Worm (Caenorhabditis elegans): Measurements from ENCODE around the gene slc-17.4.

The slc-17.4 gene

DNA sequence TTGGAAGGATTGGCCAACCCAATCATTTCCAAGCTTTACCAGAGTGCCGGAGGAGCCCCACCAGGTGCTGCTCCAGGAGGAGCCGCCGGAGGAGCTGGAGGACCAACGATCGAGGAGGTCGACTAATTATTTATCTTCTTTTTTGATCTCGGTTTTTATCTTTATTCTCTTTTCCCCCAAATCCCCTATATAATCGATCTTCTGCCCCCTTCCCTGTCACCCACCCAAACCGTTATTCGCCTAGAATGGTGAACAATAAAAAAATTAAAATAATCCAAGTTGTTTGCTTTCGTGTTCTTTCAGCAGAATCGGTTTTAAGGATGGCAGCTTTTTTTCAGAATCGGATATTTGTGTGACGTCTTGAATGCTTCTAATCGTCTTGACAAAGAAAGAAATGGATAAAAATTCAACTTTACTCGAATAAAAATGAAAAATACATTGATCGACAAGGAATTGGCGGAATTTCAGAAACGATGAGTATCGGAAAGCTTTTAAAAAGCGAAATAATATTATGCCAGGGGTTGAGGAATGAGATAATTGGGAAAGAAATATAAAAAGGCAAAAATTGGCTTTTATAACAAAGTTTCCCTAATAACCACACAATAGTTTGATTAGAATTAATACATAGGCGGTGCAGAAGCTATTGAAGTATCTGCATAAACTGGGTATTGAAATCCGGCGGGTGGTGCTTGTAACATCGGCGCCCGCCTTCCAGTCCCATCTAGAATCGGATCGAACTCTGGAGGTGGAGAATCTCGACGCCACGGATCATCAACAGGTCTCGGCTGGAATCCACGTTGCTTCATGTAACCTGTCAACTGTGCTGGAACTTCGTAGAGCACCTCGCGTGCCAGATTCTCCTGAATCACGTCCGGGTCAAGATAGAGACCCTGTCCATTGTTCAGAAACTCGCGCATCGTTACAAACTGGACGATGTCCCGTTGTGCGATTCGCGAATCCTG is 10.2 kb downstream of the slc-17.4 start (continued):
- TF ChIP-seq zag-1 (tag; optimal IDR thresholded peaks at IDR 0.05) (no peak), lsy-12 (tag; optimal IDR thresholded peaks at IDR 0.05) (peak; percentile 75), nhr-237 (tag; optimal IDR thresholded peaks at IDR 0.05) (no peak), elt-3 (tag; optimal IDR thresholded peaks at IDR 0.05) (no peak), jun-1 (tag; optimal IDR thresholded peaks at IDR 0.05) (peak; percentile 65), egl-5 (tag; optimal IDR thresholded peaks at IDR 0.05) (no peak), elt-2 (tag; optimal IDR thresholded peaks at IDR 0.05) (peak; percentile 62), mml-1 (tag; optimal IDR thresholded peaks at IDR 0.05) (no peak), ZK546.5 (tag; optimal IDR thresholded peaks at IDR 0.05) (no peak), ztf-11 (tag; optimal IDR thresholded peaks at IDR 0.05) (no peak)

DNA sequence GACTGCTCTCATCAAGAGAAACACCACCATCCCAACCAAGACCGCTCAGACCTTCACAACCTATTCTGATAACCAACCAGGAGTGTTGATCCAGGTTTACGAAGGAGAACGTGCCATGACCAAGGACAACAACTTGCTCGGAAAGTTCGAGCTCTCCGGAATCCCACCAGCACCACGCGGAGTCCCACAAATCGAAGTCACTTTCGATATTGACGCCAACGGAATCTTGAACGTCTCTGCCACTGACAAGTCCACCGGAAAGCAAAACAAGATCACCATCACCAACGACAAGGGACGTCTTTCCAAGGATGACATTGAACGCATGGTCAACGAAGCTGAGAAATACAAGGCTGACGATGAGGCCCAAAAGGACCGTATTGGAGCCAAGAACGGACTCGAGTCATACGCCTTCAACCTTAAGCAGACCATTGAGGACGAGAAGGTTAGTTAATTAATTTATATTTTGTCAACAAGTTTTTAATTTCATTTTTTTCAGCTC is 11.0 kb downstream of the slc-17.4 start:
- TF ChIP-seq nhr-25 (tag; optimal IDR thresholded peaks at IDR 0.05), result peak; percentile 58
- peak; percentile 95 for TF ChIP-seq ama-1 (optimal IDR thresholded peaks at IDR 0.05)
- TF ChIP-seq elt-1 (tag; optimal IDR thresholded peaks at IDR 0.05), result no peak
- peak; percentile 1 for TF ChIP-seq nfya-1 (tag; optimal IDR thresholded peaks at IDR 0.05; ENCODE audit: insufficient read depth)
- TF ChIP-seq aly-2 (tag; optimal IDR thresholded peaks at IDR 0.05), result no peak
- no peak for TF ChIP-seq lsy-12 (tag; optimal IDR thresholded peaks at IDR 0.05)

DNA sequence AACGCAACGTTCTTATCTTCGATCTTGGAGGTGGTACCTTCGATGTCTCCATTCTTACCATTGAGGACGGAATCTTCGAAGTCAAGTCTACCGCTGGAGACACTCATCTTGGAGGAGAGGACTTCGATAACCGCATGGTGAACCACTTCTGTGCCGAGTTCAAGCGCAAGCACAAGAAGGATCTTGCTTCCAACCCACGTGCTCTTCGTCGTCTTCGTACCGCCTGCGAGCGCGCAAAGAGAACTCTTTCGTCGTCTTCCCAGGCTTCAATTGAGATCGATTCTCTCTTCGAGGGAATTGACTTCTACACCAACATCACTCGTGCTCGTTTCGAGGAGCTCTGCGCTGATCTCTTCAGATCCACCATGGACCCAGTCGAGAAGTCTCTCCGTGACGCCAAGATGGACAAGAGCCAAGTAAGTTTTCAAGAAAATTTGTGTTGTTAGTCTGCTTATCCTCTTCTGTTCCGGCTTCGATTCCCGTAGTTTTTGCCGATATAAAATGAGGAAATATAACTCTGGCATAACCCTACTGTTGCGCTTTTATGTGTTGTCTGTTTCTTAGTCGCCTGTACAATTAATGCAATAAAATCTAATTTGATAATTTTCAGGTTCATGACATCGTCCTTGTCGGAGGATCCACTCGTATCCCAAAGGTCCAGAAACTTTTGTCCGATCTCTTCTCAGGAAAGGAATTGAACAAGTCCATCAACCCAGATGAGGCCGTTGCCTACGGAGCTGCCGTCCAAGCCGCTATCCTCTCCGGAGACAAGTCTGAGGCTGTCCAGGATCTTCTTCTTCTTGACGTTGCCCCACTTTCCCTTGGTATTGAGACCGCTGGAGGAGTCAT is 11.7 kb downstream of the slc-17.4 start:
- TF ChIP-seq aly-2 (tag; optimal IDR thresholded peaks at IDR 0.05) (no peak), snpc-4 (tag; optimal IDR thresholded peaks at IDR 0.05) (peak; percentile 8), hmg-11 (tag; optimal IDR thresholded peaks at IDR 0.05) (no peak), elt-1 (tag; optimal IDR thresholded peaks at IDR 0.05) (no peak), nhr-43 (tag; optimal IDR thresholded peaks at IDR 0.05; ENCODE audit: poor library complexity, severe bottlenecking) (no peak), skn-1 (tag; optimal IDR thresholded peaks at IDR 0.05) (no peak), ZK546.5 (tag; optimal IDR thresholded peaks at IDR 0.05) (no peak), egl-27 (tag; optimal IDR thresholded peaks at IDR 0.05) (no peak), ceh-16 (tag; optimal IDR thresholded peaks at IDR 0.05) (peak; percentile 30), nhr-25 (tag; optimal IDR thresholded peaks at IDR 0.05) (peak; percentile 45), daf-12 (tag; optimal IDR thresholded peaks at IDR 0.05) (no peak), lin-15B (tag; optimal IDR thresholded peaks at IDR 0.05) (no peak), pqm-1 (tag; optimal IDR thresholded peaks at IDR 0.05) (no peak), nfya-1 (tag; optimal IDR thresholded peaks at IDR 0.05; ENCODE audit: insufficient read depth) (no peak), nhr-237 (tag; optimal IDR thresholded peaks at IDR 0.05) (no peak), R02D3.7 (tag; optimal IDR thresholded peaks at IDR 0.05) (no peak), nhr-12 (tag; optimal IDR thresholded peaks at IDR 0.05) (no peak), elt-2 (tag; optimal IDR thresholded peaks at IDR 0.05) (no peak), mdl-1 (tag; optimal IDR thresholded peaks at IDR 0.05) (no peak), nhr-67 (tag; optimal IDR thresholded peaks at IDR 0.05) (no peak), ama-1 (optimal IDR thresholded peaks at IDR 0.05) (peak; percentile 26), mml-1 (tag; optimal IDR thresholded peaks at IDR 0.05) (no peak), egl-5 (tag; optimal IDR thresholded peaks at IDR 0.05) (no peak), ztf-4 (tag; optimal IDR thresholded peaks at IDR 0.05) (no peak)

DNA sequence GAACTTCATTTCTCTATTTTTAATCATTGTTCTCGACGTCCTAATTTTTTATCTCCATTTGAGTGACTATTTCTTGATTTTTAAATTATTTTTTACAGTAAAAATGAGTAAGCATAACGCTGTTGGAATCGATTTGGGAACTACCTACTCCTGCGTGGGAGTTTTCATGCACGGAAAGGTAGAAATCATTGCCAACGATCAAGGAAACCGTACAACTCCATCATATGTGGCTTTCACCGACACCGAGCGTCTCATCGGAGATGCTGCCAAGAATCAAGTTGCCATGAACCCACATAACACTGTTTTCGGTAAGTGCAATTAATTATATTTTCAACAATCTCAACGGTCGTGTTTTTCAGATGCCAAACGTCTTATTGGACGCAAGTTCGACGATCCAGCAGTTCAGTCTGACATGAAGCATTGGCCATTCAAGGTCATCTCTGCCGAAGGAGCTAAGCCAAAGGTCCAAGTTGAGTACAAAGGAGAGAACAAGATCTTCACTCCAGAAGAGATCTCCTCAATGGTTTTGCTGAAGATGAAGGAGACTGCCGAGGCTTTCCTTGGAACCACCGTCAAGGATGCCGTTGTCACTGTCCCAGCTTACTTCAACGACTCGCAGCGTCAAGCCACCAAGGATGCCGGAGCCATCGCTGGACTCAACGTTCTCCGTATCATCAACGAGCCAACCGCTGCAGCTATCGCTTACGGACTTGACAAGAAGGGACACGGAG is 12.5 kb downstream of the slc-17.4 start, which contains the start of gene hsp-1:
Gene hsp-1 (plus strand): TSS at position 99 of the 731 bp plus-strand sequence.
- TF ChIP-seq ama-1 (optimal IDR thresholded peaks at IDR 0.05), result peak; percentile 88
- TF ChIP-seq sea-2 (GFP tag; optimal IDR thresholded peaks at IDR 0.05), result no peak
- TF ChIP-seq eor-1 (tag; optimal IDR thresholded peaks at IDR 0.05), result no peak
- no peak for TF ChIP-seq fkh-2 (tag; optimal IDR thresholded peaks at IDR 0.05)
- no peak for TF ChIP-seq fkh-10 (GFP tag; optimal IDR thresholded peaks at IDR 0.05)
- TF ChIP-seq lin-39 (tag; optimal IDR thresholded peaks at IDR 0.05), result peak; percentile 12
- no peak for TF ChIP-seq ZK546.5 (tag; optimal IDR thresholded peaks at IDR 0.05)
- no peak for TF ChIP-seq nhr-23 (tag; optimal IDR thresholded peaks at IDR 0.05)
- TF ChIP-seq unc-62 (GFP tag; optimal IDR thresholded peaks at IDR 0.05), result no peak
- TF ChIP-seq snpc-4 (tag; optimal IDR thresholded peaks at IDR 0.05), result no peak
- TF ChIP-seq ceh-82 (tag; optimal IDR thresholded peaks at IDR 0.05), result no peak
